ENCODE assay signal across 4 worm cellular contexts in the genomic region with DNA sequence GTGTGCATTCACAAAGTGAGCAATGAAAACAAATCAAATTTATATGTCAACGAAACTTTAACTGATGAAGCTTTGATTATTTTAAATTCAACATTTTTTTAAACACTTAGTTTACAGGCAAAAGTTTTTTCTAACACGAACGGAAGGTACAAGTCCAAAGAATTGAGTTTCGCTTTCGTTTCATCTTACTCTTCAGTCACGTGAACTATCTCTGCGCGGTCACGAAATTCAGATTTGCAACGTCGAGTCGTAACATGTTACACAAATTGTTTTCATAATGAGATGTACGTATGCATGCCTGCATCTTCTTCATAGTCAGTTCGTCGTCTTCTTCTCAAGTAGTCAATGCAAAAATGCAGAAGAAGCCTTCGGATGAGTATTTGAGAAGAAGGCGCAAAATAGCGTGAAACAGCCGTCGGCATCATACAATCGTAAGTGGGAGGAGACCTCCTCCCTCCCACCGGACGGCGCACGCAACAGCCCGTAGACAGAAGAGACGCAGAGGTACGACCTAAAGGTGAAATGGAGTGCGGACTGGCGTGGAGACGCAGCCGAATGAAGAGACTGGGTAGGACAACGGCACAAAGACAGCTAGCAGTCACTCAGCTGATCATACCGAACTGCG.
TF ChIP-seq lines count a peak whose summit lies in the region.

TSS of gene coel-1 (plus strand) at position 381 of the 625 bp plus-strand sequence.

TF ChIP-seq in whole organism, L2 larva, 48 proteins besides CTCF, POLR2A, EP300 and RAD21 (continues in another document):
- peak; percentile 67 for TF ChIP-seq C34F6.9 (tag; optimal IDR thresholded peaks at IDR 0.05; lab: Kevin White, UChicago)
- TF ChIP-seq F13H6.1 (tag; optimal IDR thresholded peaks at IDR 0.05; lab: Kevin White, UChicago) = peak; percentile 70
- TF ChIP-seq snpc-4 (tag; optimal IDR thresholded peaks at IDR 0.05; lab: Kevin White, UChicago) = no peak
- TF ChIP-seq nhr-129 (tag; optimal IDR thresholded peaks at IDR 0.05; lab: Kevin White, UChicago) = peak; percentile 82
- no peak for TF ChIP-seq nhr-11 (tag; optimal IDR thresholded peaks at IDR 0.05; lab: Kevin White, UChicago)
- TF ChIP-seq ceh-16 (tag; optimal IDR thresholded peaks at IDR 0.05; lab: Kevin White, UChicago) = no peak
- no peak for TF ChIP-seq ZK546.5 (tag; optimal IDR thresholded peaks at IDR 0.05; lab: Kevin White, UChicago)
- no peak for TF ChIP-seq unc-62 (GFP tag; optimal IDR thresholded peaks at IDR 0.05; lab: Kevin White, UChicago)
- no peak for TF ChIP-seq peb-1 (tag; optimal IDR thresholded peaks at IDR 0.05; lab: Kevin White, UChicago)
- no peak for TF ChIP-seq alr-1 (tag; optimal IDR thresholded peaks at IDR 0.05; lab: Kevin White, UChicago)
- no peak for TF ChIP-seq elt-3 (tag; optimal IDR thresholded peaks at IDR 0.05; lab: Kevin White, UChicago)
- no peak for TF ChIP-seq elt-1 (tag; optimal IDR thresholded peaks at IDR 0.05; lab: Kevin White, UChicago)
- TF ChIP-seq lsy-2 (tag; optimal IDR thresholded peaks at IDR 0.05; lab: Kevin White, UChicago) = peak in 1 of 2 experiments; percentile 10
- TF ChIP-seq mab-5 (tag; optimal IDR thresholded peaks at IDR 0.05; lab: Kevin White, UChicago) = no peak
- no peak for TF ChIP-seq nhr-10 (tag; optimal IDR thresholded peaks at IDR 0.05; lab: Kevin White, UChicago)
- no peak for TF ChIP-seq lin-13 (GFP tag; optimal IDR thresholded peaks at IDR 0.05; lab: Kevin White, UChicago)
- TF ChIP-seq ama-1 (optimal IDR thresholded peaks at IDR 0.05; lab: Kevin White, UChicago) = peak; percentile 4
- TF ChIP-seq nhr-25 (tag; optimal IDR thresholded peaks at IDR 0.05; lab: Kevin White, UChicago) = peak; percentile 64
- peak; percentile 24 for TF ChIP-seq sma-3 (GFP tag; optimal IDR thresholded peaks at IDR 0.05; lab: Kevin White, UChicago)
- no peak for TF ChIP-seq Y55F3AM.14 (GFP tag; optimal IDR thresholded peaks at IDR 0.05; lab: Kevin White, UChicago)
- TF ChIP-seq nhr-77 (tag; optimal IDR thresholded peaks at IDR 0.05; lab: Kevin White, UChicago) = no peak

TF ChIP-seq in whole organism, L4 larva, 104 proteins besides CTCF, POLR2A, EP300 and RAD21 (continues in another document):
- TF ChIP-seq Y48G9A.11 (GFP tag; IDR thresholded peaks at IDR 0.05; lab: Robert Waterston, UW) (no peak), zag-1 (tag; optimal IDR thresholded peaks at IDR 0.05; lab: Kevin White, UChicago) (no peak), mxl-3 (GFP tag; optimal IDR thresholded peaks at IDR 0.05; lab: Kevin White, UChicago) (peak; percentile 73), madf-9 (GFP tag; conservative IDR thresholded peaks at IDR 0.05; lab: Robert Waterston, UW) (peak; percentile 18; the same call in 1 of the 2 replicates), T20F7.1 (GFP tag; optimal IDR thresholded peaks at IDR 0.05; lab: Kevin White, UChicago) (no peak), lin-39 (tag; optimal IDR thresholded peaks at IDR 0.05; lab: Kevin White, UChicago) (no peak), spr-1 (tag; optimal IDR thresholded peaks at IDR 0.05; lab: Kevin White, UChicago) (no peak), hlh-11 (tag; optimal IDR thresholded peaks at IDR 0.05; lab: Kevin White, UChicago) (peak; percentile 88), set-16 (GFP tag; IDR thresholded peaks at IDR 0.05; lab: Robert Waterston, UW) (peak; percentile 78), daf-12 (tag; optimal IDR thresholded peaks at IDR 0.05; lab: Kevin White, UChicago) (no peak), lin-1 (GFP tag; IDR thresholded peaks at IDR 0.05; lab: Robert Waterston, UW) (no peak), dmd-6 (GFP tag; IDR thresholded peaks at IDR 0.05; lab: Robert Waterston, UW) (0 out of 2 replicates have a peak, but pooled peaks have one; percentile 17), fkh-10 (GFP tag; optimal IDR thresholded peaks at IDR 0.05; lab: Kevin White, UChicago) (peak; percentile 0), F37D6.2 (tag; optimal IDR thresholded peaks at IDR 0.05; lab: Kevin White, UChicago) (peak; percentile 5), ZK546.5 (tag; optimal IDR thresholded peaks at IDR 0.05; lab: Kevin White, UChicago) (no peak), ztf-11 (tag; optimal IDR thresholded peaks at IDR 0.05; lab: Kevin White, UChicago) (no peak), egl-27 (tag; optimal IDR thresholded peaks at IDR 0.05; lab: Kevin White, UChicago) (no peak), jun-1 (tag; optimal IDR thresholded peaks at IDR 0.05; lab: Kevin White, UChicago) (no peak), zip-2 (tag; optimal IDR thresholded peaks at IDR 0.05; lab: Kevin White, UChicago) (no peak), dve-1 (tag; optimal IDR thresholded peaks at IDR 0.05; lab: Kevin White, UChicago; ENCODE audit: insufficient read depth) (peak; percentile 35), mes-2 (tag; optimal IDR thresholded peaks at IDR 0.05; lab: Kevin White, UChicago; ENCODE audit: poor library complexity, severe bottlenecking) (peak; percentile 53), attf-4 (tag; optimal IDR thresholded peaks at IDR 0.05; lab: Kevin White, UChicago) (no peak)

TF ChIP-seq in whole organism, late embryonic, 69 proteins besides CTCF, POLR2A, EP300 and RAD21 (continues in another document):
- TF ChIP-seq ceh-34 (tag; optimal IDR thresholded peaks at IDR 0.05; lab: Kevin White, UChicago) = peak; percentile 50
- TF ChIP-seq K02D7.2 (tag; optimal IDR thresholded peaks at IDR 0.05; lab: Kevin White, UChicago) = no peak
- TF ChIP-seq ceh-45 (GFP tag; IDR thresholded peaks at IDR 0.05; lab: Robert Waterston, UW) = no peak
- TF ChIP-seq lin-11 (tag; optimal IDR thresholded peaks at IDR 0.05; lab: Kevin White, UChicago) = no peak
- TF ChIP-seq syd-9 (tag; optimal IDR thresholded peaks at IDR 0.05; lab: Kevin White, UChicago) = peak; percentile 53
- peak; percentile 29 for TF ChIP-seq F13H6.1 (tag; optimal IDR thresholded peaks at IDR 0.05; lab: Kevin White, UChicago)
- TF ChIP-seq pha-2 (tag; optimal IDR thresholded peaks at IDR 0.05; lab: Kevin White, UChicago) = no peak
- peak; percentile 47 for TF ChIP-seq K09A11.1 (tag; optimal IDR thresholded peaks at IDR 0.05; lab: Kevin White, UChicago; ENCODE audit: insufficient read depth)
- peak; percentile 75 for TF ChIP-seq sdc-2 (tag; optimal IDR thresholded peaks at IDR 0.05; lab: Kevin White, UChicago)
- peak; percentile 85 for TF ChIP-seq ceh-31 (tag; optimal IDR thresholded peaks at IDR 0.05; lab: Kevin White, UChicago)
- no peak for TF ChIP-seq hlh-8 (tag; optimal IDR thresholded peaks at IDR 0.05; lab: Kevin White, UChicago)
- no peak for TF ChIP-seq T23F11.4 (GFP tag; optimal IDR thresholded peaks at IDR 0.05; lab: Kevin White, UChicago)
- TF ChIP-seq ceh-14 (tag; optimal IDR thresholded peaks at IDR 0.05; lab: Kevin White, UChicago) = no peak
- TF ChIP-seq pros-1 (tag; optimal IDR thresholded peaks at IDR 0.05; lab: Kevin White, UChicago) = peak; percentile 39
- no peak for TF ChIP-seq pqm-1 (tag; optimal IDR thresholded peaks at IDR 0.05; lab: Kevin White, UChicago)
- TF ChIP-seq ref-2 (tag; optimal IDR thresholded peaks at IDR 0.05; lab: Kevin White, UChicago) = peak; percentile 57
- peak; percentile 38 for TF ChIP-seq fkh-10 (GFP tag; optimal IDR thresholded peaks at IDR 0.05; lab: Kevin White, UChicago)
- TF ChIP-seq pax-1 (tag; optimal IDR thresholded peaks at IDR 0.05; lab: Kevin White, UChicago) = no peak
- TF ChIP-seq hlh-30 (tag; optimal IDR thresholded peaks at IDR 0.05; lab: Kevin White, UChicago; ENCODE audit: insufficient read depth) = peak; percentile 24
- peak; percentile 52 for TF ChIP-seq ztf-16 (tag; optimal IDR thresholded peaks at IDR 0.05; lab: Kevin White, UChicago)
- TF ChIP-seq unc-42 (tag; optimal IDR thresholded peaks at IDR 0.05; lab: Kevin White, UChicago) = peak; percentile 52
- TF ChIP-seq elt-4 (tag; optimal IDR thresholded peaks at IDR 0.05; lab: Kevin White, UChicago) = no peak
- TF ChIP-seq ceh-24 (tag; optimal IDR thresholded peaks at IDR 0.05; lab: Kevin White, UChicago) = no peak
- no peak for TF ChIP-seq C38D4.7 (GFP tag; optimal IDR thresholded peaks at IDR 0.05; lab: Kevin White, UChicago)

TF ChIP-seq in whole organism, mixed stage, embryonic, 35 proteins besides CTCF, POLR2A, EP300 and RAD21 (continues in another document):
- peak; percentile 72 for TF ChIP-seq hlh-1 (tag; optimal IDR thresholded peaks at IDR 0.05; lab: Kevin White, UChicago)
- TF ChIP-seq blmp-1 (tag; optimal IDR thresholded peaks at IDR 0.05; lab: Kevin White, UChicago) = peak; percentile 20
- TF ChIP-seq lin-32 (GFP tag; optimal IDR thresholded peaks at IDR 0.05; lab: Kevin White, UChicago) = no peak
- no peak for TF ChIP-seq flh-1 (GFP tag; optimal IDR thresholded peaks at IDR 0.05; lab: Kevin White, UChicago)
- TF ChIP-seq ceh-39 (tag; optimal IDR thresholded peaks at IDR 0.05; lab: Kevin White, UChicago) = no peak
- TF ChIP-seq mab-5 (tag; optimal IDR thresholded peaks at IDR 0.05; lab: Kevin White, UChicago) = no peak
- TF ChIP-seq M03D4.4 (tag; optimal IDR thresholded peaks at IDR 0.05; lab: Kevin White, UChicago) = no peak
- TF ChIP-seq tbx-8 (GFP tag; optimal IDR thresholded peaks at IDR 0.05; lab: Kevin White, UChicago) = no peak
- peak; percentile 71 for TF ChIP-seq ces-1 (GFP tag; optimal IDR thresholded peaks at IDR 0.05; lab: Kevin White, UChicago)
- peak; percentile 28 for TF ChIP-seq mls-2 (tag; optimal IDR thresholded peaks at IDR 0.05; lab: Kevin White, UChicago)
- TF ChIP-seq ceh-83 (GFP tag; optimal IDR thresholded peaks at IDR 0.05; lab: Kevin White, UChicago) = no peak
- peak; percentile 67 for TF ChIP-seq unc-62 (GFP tag; optimal IDR thresholded peaks at IDR 0.05; lab: Kevin White, UChicago)
- TF ChIP-seq nhr-12 (tag; optimal IDR thresholded peaks at IDR 0.05; lab: Kevin White, UChicago) = no peak
- TF ChIP-seq unc-39 (tag; optimal IDR thresholded peaks at IDR 0.05; lab: Kevin White, UChicago) = no peak
- no peak for TF ChIP-seq snpc-4 (tag; optimal IDR thresholded peaks at IDR 0.05; lab: Kevin White, UChicago)
- no peak for TF ChIP-seq ztf-11 (tag; optimal IDR thresholded peaks at IDR 0.05; lab: Kevin White, UChicago)
- TF ChIP-seq elt-1 (tag; optimal IDR thresholded peaks at IDR 0.05; lab: Kevin White, UChicago; ENCODE audit: borderline replicate concordance, insufficient read depth) = no peak
- peak; percentile 86 for TF ChIP-seq ham-2 (GFP tag; optimal IDR thresholded peaks at IDR 0.05; lab: Kevin White, UChicago)
- TF ChIP-seq cnd-1 (tag; optimal IDR thresholded peaks at IDR 0.05; lab: Kevin White, UChicago) = peak; percentile 8
- TF ChIP-seq unc-120 (tag; optimal IDR thresholded peaks at IDR 0.05; lab: Kevin White, UChicago; ENCODE audit: poor library complexity, severe bottlenecking) = peak; percentile 65
- no peak for TF ChIP-seq nhr-237 (tag; optimal IDR thresholded peaks at IDR 0.05; lab: Kevin White, UChicago)
- no peak for TF ChIP-seq pha-4 (tag; optimal IDR thresholded peaks at IDR 0.05; lab: Kevin White, UChicago)
- no peak for TF ChIP-seq bed-3 (GFP tag; optimal IDR thresholded peaks at IDR 0.05; lab: Kevin White, UChicago)
- no peak for TF ChIP-seq nhr-2 (tag; optimal IDR thresholded peaks at IDR 0.05; lab: Kevin White, UChicago)
- TF ChIP-seq zip-8 (tag; optimal IDR thresholded peaks at IDR 0.05; lab: Kevin White, UChicago) = no peak
- TF ChIP-seq sem-2 (GFP tag; optimal IDR thresholded peaks at IDR 0.05; lab: Kevin White, UChicago) = peak; percentile 3
- no peak for TF ChIP-seq mep-1 (tag; optimal IDR thresholded peaks at IDR 0.05; lab: Kevin White, UChicago)
